Fruit fly (Drosophila melanogaster) whole organism, embryonic: ENCODE data around the gene CG9426.

Experiments
- Bdp1 ChIP-seq: fragments of 200-800 bp; sonication (Bioruptor generic); optimal IDR thresholded peaks from 3 replicates; lab custom pipeline; 2016; ENCODE audit warnings: missing biosample characterization, missing genetic modification characterization
- BtbVII ChIP-seq: fragments of 200-800 bp; sonication (Bioruptor generic); optimal IDR thresholded peaks from 3 replicates; lab custom pipeline; 2017; ENCODE audit warnings: missing biosample characterization, mild to moderate bottlenecking, missing genetic modification characterization
- CG11093 ChIP-seq: fragments of 200-800 bp; sonication (Bioruptor generic); IDR thresholded peaks from 3 replicates; pipeline ENCODE4 v1.3.6; 2022; ENCODE audit warnings: missing biosample characterization, missing genetic modification characterization
- CG17359 ChIP-seq: fragments of 200-800 bp; sonication (Bioruptor generic); optimal IDR thresholded peaks from 3 replicates; lab custom pipeline; 2018; ENCODE audit warnings: missing biosample characterization, mild to moderate bottlenecking, missing genetic modification characterization, moderate library complexity
- CG2129 ChIP-seq: fragments of 200-800 bp; sonication (Bioruptor generic); IDR thresholded peaks from 2 replicates; pipeline ENCODE4 v1.3.6; 2022; ENCODE audit warnings: missing biosample characterization, missing genetic modification characterization; ENCODE audit not compliant: partially characterized antibody
- CG2712 ChIP-seq: fragments of 200-800 bp; optimal IDR thresholded peaks from 3 replicates; lab custom pipeline; 2019; ENCODE audit warnings: missing biosample characterization, mild to moderate bottlenecking, missing genetic modification characterization, moderate library complexity
- CG30403 ChIP-seq: fragments of 200-800 bp; sonication (Bioruptor generic); optimal IDR thresholded peaks from 3 replicates; lab custom pipeline; 2016; ENCODE audit warnings: missing biosample characterization, missing genetic modification characterization
- CG3726 ChIP-seq: fragments of 200-800 bp; sonication (Bioruptor generic); IDR thresholded peaks from 3 replicates; pipeline ENCODE4, ENCODE4 v1.3.6; 2022; ENCODE audit warnings: missing biosample characterization, missing genetic modification characterization
- CG3838 ChIP-seq: fragments of 200-800 bp; sonication (Bioruptor generic); optimal IDR thresholded peaks from 3 replicates; lab custom pipeline; 2016; ENCODE audit warnings: missing biosample characterization, missing genetic modification characterization
- CG4328 ChIP-seq: fragments of 200-800 bp; sonication (Bioruptor generic); optimal IDR thresholded peaks from 3 replicates; lab custom pipeline; 2017; ENCODE audit warnings: missing biosample characterization, missing genetic modification reagents, missing genetic modification characterization
- CG43689 ChIP-seq: fragments of 200-800 bp; sonication (Bioruptor generic); IDR thresholded peaks from 2 replicates; pipeline ENCODE4 v1.3.6; 2022; ENCODE audit warnings: missing biosample characterization, missing genetic modification characterization
- CG4617 ChIP-seq: fragments of 200-800 bp; sonication (Bioruptor generic); optimal IDR thresholded peaks from 3 replicates; lab custom pipeline; 2016; ENCODE audit warnings: missing biosample characterization, missing genetic modification characterization, borderline replicate concordance
- CG5180 ChIP-seq: fragments of 200-800 bp; sonication (Bioruptor generic); optimal IDR thresholded peaks from 3 replicates; lab custom pipeline; 2017; ENCODE audit warnings: missing biosample characterization, missing genetic modification characterization, mild to moderate bottlenecking, moderate library complexity, missing genetic modification reagents
- CG6654 ChIP-seq: fragments of 200-800 bp; sonication (Bioruptor generic); optimal IDR thresholded peaks from 2 replicates; lab custom pipeline; 2017; ENCODE audit warnings: missing biosample characterization, mild to moderate bottlenecking, missing genetic modification characterization
- CG8281 ChIP-seq: fragments of 200-800 bp; sonication (Bioruptor generic); optimal IDR thresholded peaks from 2 replicates; lab custom pipeline; 2018; ENCODE audit warnings: missing biosample characterization, mild to moderate bottlenecking, missing genetic modification characterization, moderate library complexity
- CrebB ChIP-seq: fragments of 200-800 bp; sonication (Bioruptor generic); optimal IDR thresholded peaks from 3 replicates; lab custom pipeline; 2018; ENCODE audit warnings: missing biosample characterization, mild to moderate bottlenecking, missing genetic modification characterization
- D19B ChIP-seq: fragments of 200-800 bp; sonication (Bioruptor generic); optimal IDR thresholded peaks from 2 replicates; lab custom pipeline; 2017; ENCODE audit warnings: missing biosample characterization, mild to moderate bottlenecking, missing genetic modification characterization
- Deaf1 ChIP-seq: fragments of 200-800 bp; optimal IDR thresholded peaks from 3 replicates; lab custom pipeline; 2019; ENCODE audit warnings: missing biosample characterization, mild to moderate bottlenecking, missing genetic modification characterization, moderate library complexity
- E2f1 ChIP-seq: fragments of 200-800 bp; sonication (Bioruptor generic); IDR thresholded peaks from 2 replicates; pipeline ENCODE4 v1.3.6; 2022; ENCODE audit warnings: missing biosample characterization, missing genetic modification characterization
- E2f2 ChIP-seq: fragments of 200-800 bp; sonication (Bioruptor generic); IDR thresholded peaks from 2 replicates; pipeline ENCODE4 v1.3.6; 2022; ENCODE audit warnings: missing biosample characterization, missing genetic modification characterization
- Eip74EF ChIP-seq, 2 experiments: fragments of 200-800 bp in 1 of 2; fragments of >200 bp in 1 of 2; sonication (Bioruptor generic) in 1 of 2; optimal IDR thresholded peaks; 2 replicates each; lab custom pipeline; 2017 to 2019; ENCODE audit warnings: missing biosample characterization in 2 of 2, missing genetic modification characterization in 2 of 2, mild to moderate bottlenecking in 1 of 2, moderate library complexity in 1 of 2
- Fer3 ChIP-seq: fragments of 200-800 bp; sonication (Bioruptor generic); optimal IDR thresholded peaks from 2 replicates; lab custom pipeline; 2018; ENCODE audit warnings: missing biosample characterization, mild to moderate bottlenecking, missing genetic modification characterization, moderate library complexity
- H2.0 ChIP-seq: fragments of 200-800 bp; sonication (Bioruptor generic); IDR thresholded peaks from 2 replicates; pipeline ENCODE4 v1.3.6; 2022; ENCODE audit warnings: missing biosample characterization, missing genetic modification characterization
- Meics ChIP-seq: fragments of 200-800 bp; sonication (Bioruptor generic); optimal IDR thresholded peaks from 2 replicates; lab custom pipeline; 2017; ENCODE audit warnings: missing biosample characterization, mild to moderate bottlenecking, missing genetic modification characterization
- Neu2 ChIP-seq: fragments of 200-800 bp; sonication (Bioruptor generic); optimal IDR thresholded peaks from 3 replicates; lab custom pipeline; 2016; ENCODE audit warnings: missing biosample characterization, missing genetic modification characterization, borderline replicate concordance
- PHDP ChIP-seq: fragments of 200-800 bp; sonication (Bioruptor generic); optimal IDR thresholded peaks from 3 replicates; lab custom pipeline; 2018; ENCODE audit warnings: missing biosample characterization, mild to moderate bottlenecking, missing genetic modification characterization, moderate library complexity
- Rx ChIP-seq: fragments of 200-800 bp; sonication (Bioruptor generic); IDR thresholded peaks from 2 replicates; pipeline ENCODE4 v1.3.6; 2022; ENCODE audit warnings: missing biosample characterization, missing genetic modification characterization
- Sox102F ChIP-seq: fragments of 200-800 bp; sonication (Bioruptor generic); optimal IDR thresholded peaks from 2 replicates; lab custom pipeline; 2018; ENCODE audit warnings: missing biosample characterization, mild to moderate bottlenecking, missing genetic modification characterization, moderate library complexity
- ato ChIP-seq: fragments of 200-800 bp; sonication (Bioruptor generic); IDR thresholded peaks from 2 replicates; pipeline ENCODE4 v1.3.6; 2022; ENCODE audit warnings: missing biosample characterization, missing genetic modification characterization; ENCODE audit not compliant: partially characterized antibody
- cg ChIP-seq: fragments of 200-800 bp; sonication (Bioruptor generic); optimal IDR thresholded peaks from 3 replicates; lab custom pipeline; 2019; ENCODE audit warnings: missing biosample characterization, mild to moderate bottlenecking, missing genetic modification characterization, moderate library complexity
- chif ChIP-seq, 2 experiments: fragments of 200-800 bp; sonication (Bioruptor generic); optimal IDR thresholded peaks; 3 replicates each; lab custom pipeline; 2016; ENCODE audit warnings: missing biosample characterization in 2 of 2, missing genetic modification characterization in 2 of 2
- cwo ChIP-seq: fragments of 200-800 bp; sonication (Bioruptor generic); optimal IDR thresholded peaks from 3 replicates; lab custom pipeline; 2017; ENCODE audit warnings: missing biosample characterization, missing genetic modification characterization, mild to moderate bottlenecking, moderate library complexity, missing genetic modification reagents
- disco-r ChIP-seq: fragments of 200-800 bp; sonication (Bioruptor generic); optimal IDR thresholded peaks from 2 replicates; lab custom pipeline; 2016; ENCODE audit warnings: missing biosample characterization, missing genetic modification characterization
- emc ChIP-seq: fragments of 200-800 bp; sonication (Bioruptor generic); optimal IDR thresholded peaks from 2 replicates; lab custom pipeline; 2016; ENCODE audit warnings: missing biosample characterization, missing genetic modification characterization
- gsb-n ChIP-seq: fragments of 200-800 bp; sonication (Bioruptor generic); optimal IDR thresholded peaks from 3 replicates; lab custom pipeline; 2018; ENCODE audit warnings: missing biosample characterization, mild to moderate bottlenecking, missing genetic modification characterization
- hbn ChIP-seq: fragments of 200-800 bp; sonication (Bioruptor generic); IDR thresholded peaks from 2 replicates; pipeline ENCODE4 v1.3.6; 2022; ENCODE audit warnings: missing biosample characterization, missing genetic modification characterization; ENCODE audit not compliant: partially characterized antibody
- insv ChIP-seq, 2 experiments: fragments of 200-800 bp; sonication (Bioruptor generic); optimal IDR thresholded peaks; 3 replicates each; lab custom pipeline; 2016 to 2018; ENCODE audit warnings: missing biosample characterization in 2 of 2, missing genetic modification characterization in 2 of 2
- ken ChIP-seq: fragments of 200-800 bp; sonication (Bioruptor generic); IDR thresholded peaks from 3 replicates; pipeline ENCODE4 v1.3.6; 2022; ENCODE audit warnings: missing biosample characterization, missing genetic modification characterization
- nerfin-1 ChIP-seq: fragments of 200-800 bp; sonication (Bioruptor generic); optimal IDR thresholded peaks from 3 replicates; lab custom pipeline; 2019; ENCODE audit warnings: missing biosample characterization, mild to moderate bottlenecking, missing genetic modification characterization, moderate library complexity
- psq ChIP-seq: fragments of 200-800 bp; sonication (Bioruptor generic); optimal IDR thresholded peaks from 2 replicates; lab custom pipeline; 2017; ENCODE audit warnings: missing biosample characterization, missing genetic modification characterization
- ranshi ChIP-seq: fragments of 200-800 bp; sonication (Bioruptor generic); IDR thresholded peaks from 2 replicates; pipeline ENCODE4 v1.3.6; 2022; ENCODE audit warnings: missing biosample characterization, missing genetic modification characterization
- sc ChIP-seq, 3 experiments: fragments of >200 bp in 2 of 3; fragments of 200-800 bp in 1 of 3; sonication (Bioruptor generic) in 1 of 3; optimal IDR thresholded peaks; 2 replicates in 2 of 3; 3 replicates in 1 of 3; lab custom pipeline; 2017; ENCODE audit warnings: mild to moderate bottlenecking in 1 of 3, missing biosample characterization in 1 of 3, missing genetic modification characterization in 1 of 3, missing genetic modification reagents in 1 of 3
- scrt ChIP-seq: fragments of 200-800 bp; sonication (Bioruptor generic); optimal IDR thresholded peaks from 2 replicates; lab custom pipeline; 2018; ENCODE audit warnings: missing biosample characterization, mild to moderate bottlenecking, missing genetic modification characterization, moderate library complexity
- sna ChIP-seq: fragments of 200-800 bp; sonication (Bioruptor generic); IDR thresholded peaks from 2 replicates; pipeline ENCODE4 v1.3.6; 2022; ENCODE audit warnings: missing biosample characterization, missing genetic modification characterization; ENCODE audit not compliant: partially characterized antibody
- sob ChIP-seq: fragments of 200-800 bp; sonication (Bioruptor generic); IDR thresholded peaks from 2 replicates; pipeline ENCODE4 v1.3.6; 2022; ENCODE audit warnings: missing biosample characterization, missing genetic modification characterization
- ttk ChIP-seq: fragments of 200-800 bp; sonication (Bioruptor generic); IDR thresholded peaks from 2 replicates; pipeline ENCODE4 v2.1.2; 2022; ENCODE audit warnings: missing biosample characterization, missing genetic modification characterization
- unpg ChIP-seq: fragments of 200-800 bp; sonication (Bioruptor generic); optimal IDR thresholded peaks from 3 replicates; lab custom pipeline; 2018; ENCODE audit warnings: missing biosample characterization, mild to moderate bottlenecking, missing genetic modification characterization, moderate library complexity
- wek ChIP-seq: fragments of 200-800 bp; sonication (Bioruptor generic); optimal IDR thresholded peaks from 3 replicates; lab custom pipeline; 2018; ENCODE audit warnings: missing biosample characterization, mild to moderate bottlenecking, missing genetic modification characterization, moderate library complexity
- z ChIP-seq: fragments of 200-800 bp; sonication (Bioruptor generic); IDR thresholded peaks from 3 replicates; pipeline ENCODE4 v1.3.6; 2022; ENCODE audit warnings: missing biosample characterization, missing genetic modification characterization

Gene CG9426

dm6 chr2L:13222225-13222648, 2.5 kb upstream of the CG9426 start, which contains the start of the genes Ski6 and CG16812 (continued):
- TF ChIP-seq nerfin-1 (tag; lab: Kevin White, UChicago) (peak; percentile 82), Meics (peak; percentile 48), CG3838 (GFP tag; lab: Kevin White, UChicago) (no peak), Eip74EF (GFP tag; optimal IDR thresholded peaks at IDR 0.05; lab: Kevin White, UChicago) (no peak), ato (GFP tag; lab: Robert Waterston, UW) (no peak), psq (peak; percentile 21), cwo (GFP tag; lab: Kevin White, UChicago) (no peak), CG5180 (no peak), sob (no peak; the same call in 1 of the 2 replicates), sna (GFP tag; lab: Robert Waterston, UW) (0 out of 2 replicates have a peak, but pooled peaks have one; percentile 21), CG2712 (tag; lab: Kevin White, UChicago) (peak; percentile 87), disco-r (GFP tag; lab: Kevin White, UChicago) (no peak), CG30403 (GFP tag; lab: Kevin White, UChicago) (peak; percentile 83), CG8281 (tag; lab: Kevin White, UChicago) (no peak), Neu2 (GFP tag; lab: Kevin White, UChicago) (no peak), E2f1 (GFP tag; lab: Robert Waterston, UW) (peak; percentile 68), sc (optimal IDR thresholded peaks at IDR 0.05; lab: Kevin White, UChicago) (no peak), sc (GFP tag; optimal IDR thresholded peaks at IDR 0.05; lab: Kevin White, UChicago) (no peak), CG6654 (no peak), CG11093 (no peak), E2f2 (GFP tag; lab: Robert Waterston, UW) (peak; percentile 58; the same call in 1 of the 2 replicates), D19B (peak; percentile 10), CG4328 (GFP tag; lab: Kevin White, UChicago) (no peak), ken (GFP tag; lab: Robert Waterston, UW) (peak; percentile 50; the same call in 1 of the 3 replicates), CrebB (tag; lab: Kevin White, UChicago) (peak; percentile 66), BtbVII (GFP tag; lab: Kevin White, UChicago) (no peak), CG43689 (no peak), Deaf1 (tag; lab: Kevin White, UChicago) (no peak), CG2129 (no peak), CG3726 (GFP tag; lab: Robert Waterston, UW) (no peak), chif (GFP tag; optimal IDR thresholded peaks at IDR 0.05; lab: Kevin White, UChicago) (peak in 1 of 2 experiments; percentile 15), ranshi (GFP tag; lab: Robert Waterston, UW) (peak; percentile 64), Sox102F (GFP tag; lab: Kevin White, UChicago) (peak; percentile 81), CG17359 (tag; lab: Kevin White, UChicago) (peak; percentile 78), scrt (GFP tag; lab: Kevin White, UChicago) (no peak), ttk (GFP tag; lab: Robert Waterston, UW) (no peak; the same call in 1 of the 2 replicates), H2.0 (GFP tag; lab: Robert Waterston, UW) (peak; percentile 68), Bdp1 (GFP tag; lab: Kevin White, UChicago) (no peak), emc (GFP tag; lab: Kevin White, UChicago) (no peak), hbn (GFP tag; lab: Robert Waterston, UW) (peak; percentile 36; the same call in 1 of the 2 replicates), Rx (GFP tag; lab: Robert Waterston, UW) (0 out of 2 replicates have a peak, but pooled peaks have one; percentile 41), CG4617 (peak; percentile 65), wek (GFP tag; lab: Kevin White, UChicago) (peak; percentile 93), gsb-n (tag; lab: Kevin White, UChicago) (peak; percentile 68), z (no peak), unpg (GFP tag; lab: Kevin White, UChicago) (no peak), Fer3 (tag; lab: Kevin White, UChicago) (peak; percentile 82), cg (GFP tag; lab: Kevin White, UChicago) (no peak), insv (GFP tag; optimal IDR thresholded peaks at IDR 0.05; lab: Kevin White, UChicago) (peak in 1 of 2 experiments; percentile 33), PHDP (no peak)
